Fruit fly (Drosophila melanogaster): ENCODE measurements around the gene CG44362.

CG44362 gene

DNA sequence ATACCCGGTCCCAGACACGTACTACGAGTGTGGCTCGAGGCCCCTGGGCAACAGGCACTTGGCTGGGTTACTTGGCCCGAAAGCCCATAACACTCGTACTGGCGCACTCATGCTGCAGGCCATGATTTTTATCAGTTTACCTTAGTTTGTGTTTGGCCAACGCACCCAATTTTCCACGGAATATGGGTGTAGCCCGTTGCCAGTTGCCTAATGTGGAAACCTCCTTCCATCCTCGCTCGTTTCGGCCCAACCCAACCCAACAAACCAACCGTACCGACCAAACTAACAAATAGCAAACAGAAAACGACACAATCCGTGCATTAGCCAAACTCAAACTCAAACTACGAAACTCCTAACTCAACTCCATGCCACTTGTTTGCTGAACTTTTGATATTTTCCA is 3.5 kb upstream of the CG44362 start:
- TF ChIP-seq Pif1A (GFP tag; optimal IDR thresholded peaks at IDR 0.05) (no peak), CG4496 (GFP tag; IDR thresholded peaks at IDR 0.05) (peak; percentile 32; the same call in 1 of the 3 replicates)

DNA sequence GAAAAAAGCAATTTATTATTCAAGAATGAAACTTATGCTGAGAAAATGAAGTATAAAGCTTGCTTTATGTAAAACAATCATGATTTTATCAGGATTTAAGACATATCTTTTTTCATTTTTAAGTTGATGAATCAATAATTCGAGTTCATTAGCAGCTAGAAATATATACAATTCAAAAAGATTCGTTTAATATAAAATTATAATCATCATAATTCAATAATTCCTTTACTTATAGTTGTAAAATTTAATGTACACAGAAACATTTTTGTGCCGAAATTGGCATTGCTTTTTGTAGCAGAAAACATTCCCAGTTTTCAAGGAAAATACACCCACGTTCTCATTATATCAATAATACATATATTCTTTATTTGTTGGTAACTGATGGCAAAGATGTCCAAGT is 3.0 kb upstream of the CG44362 start, which contains the start of gene CG11726:
Gene CG11726, plus strand, starts transcription at position 301 of the 400 bp plus-strand sequence.
- TF ChIP-seq EcR (GFP tag; optimal IDR thresholded peaks at IDR 0.05) (no peak), CG32121 (GFP tag; IDR thresholded peaks at IDR 0.05) (no peak), CG10348 (GFP tag; IDR thresholded peaks at IDR 0.05) (no peak), rn (GFP tag; IDR thresholded peaks at IDR 0.05) (no peak), Pif1A (GFP tag; optimal IDR thresholded peaks at IDR 0.05) (no peak), CG8159 (tag; optimal IDR thresholded peaks at IDR 0.05) (no peak), CG12605 (GFP tag; IDR thresholded peaks at IDR 0.05) (no peak), CG4496 (GFP tag; IDR thresholded peaks at IDR 0.05) (no peak), CG8301 (tag; optimal IDR thresholded peaks at IDR 0.05) (no peak)

dm6 chr3L:11398484-11399088 is 1.2 kb downstream of the CG44362 start:
- TF ChIP-seq CG34367 (tag; optimal IDR thresholded peaks at IDR 0.05): no peak
- no peak for TF ChIP-seq CG8301 (tag; optimal IDR thresholded peaks at IDR 0.05)
- no peak for TF ChIP-seq Pif1B (GFP tag; optimal IDR thresholded peaks at IDR 0.05)
- no peak for TF ChIP-seq CG13204 (GFP tag; optimal IDR thresholded peaks at IDR 0.05)
- peak; percentile 43 for TF ChIP-seq CG15710 (tag; optimal IDR thresholded peaks at IDR 0.05)
- TF ChIP-seq Pif1A (GFP tag; optimal IDR thresholded peaks at IDR 0.05): no peak
- TF ChIP-seq gl (tag; optimal IDR thresholded peaks at IDR 0.05): no peak
- TF ChIP-seq Snoo (tag; optimal IDR thresholded peaks at IDR 0.05): no peak
- no peak for TF ChIP-seq D1 (tag; optimal IDR thresholded peaks at IDR 0.05)
- peak; percentile 24 for TF ChIP-seq CG14655 (GFP tag; optimal IDR thresholded peaks at IDR 0.05)
- no peak for TF ChIP-seq CG4496 (GFP tag; IDR thresholded peaks at IDR 0.05)
- TF ChIP-seq CG17806 (tag; optimal IDR thresholded peaks at IDR 0.05): no peak
- no peak for TF ChIP-seq CG12605 (GFP tag; IDR thresholded peaks at IDR 0.05)
- no peak for TF ChIP-seq fd96Ca (GFP tag; IDR thresholded peaks at IDR 0.05)
- TF ChIP-seq CG32121 (GFP tag; IDR thresholded peaks at IDR 0.05): no peak
- no peak for TF ChIP-seq Ets98B (GFP tag; IDR thresholded peaks at IDR 0.05)
- no peak for TF ChIP-seq rn (GFP tag; IDR thresholded peaks at IDR 0.05)
- TF ChIP-seq CG8159 (tag; optimal IDR thresholded peaks at IDR 0.05): peak; percentile 52
- no peak for TF ChIP-seq EcR (GFP tag; optimal IDR thresholded peaks at IDR 0.05)
- no peak for TF ChIP-seq CG10348 (GFP tag; IDR thresholded peaks at IDR 0.05)
- TF ChIP-seq CG9948 (tag; optimal IDR thresholded peaks at IDR 0.05): peak; percentile 38

DNA sequence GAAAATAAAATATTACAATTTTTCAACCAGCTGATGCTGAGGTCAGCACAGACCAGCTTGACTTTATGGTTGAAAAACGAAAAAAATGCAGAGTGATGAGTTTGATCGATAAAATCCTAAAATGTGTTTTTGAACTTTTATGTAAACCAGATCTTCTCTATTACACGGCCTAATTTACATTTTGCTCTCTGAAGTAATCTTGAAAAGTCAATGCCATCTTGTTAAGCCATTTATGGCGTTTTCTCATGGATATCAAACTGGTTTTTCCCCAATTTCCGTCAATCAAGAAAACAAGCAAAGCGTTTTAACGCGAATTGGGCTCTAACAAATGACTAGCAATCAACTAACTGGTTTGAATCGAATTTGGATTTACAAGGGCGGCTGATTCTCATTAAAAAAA is 2.1 kb downstream of the CG44362 start:
- TF ChIP-seq CG14655 (GFP tag; optimal IDR thresholded peaks at IDR 0.05) (no peak), CG15710 (tag; optimal IDR thresholded peaks at IDR 0.05) (no peak), CG17806 (tag; optimal IDR thresholded peaks at IDR 0.05) (no peak), CG8159 (tag; optimal IDR thresholded peaks at IDR 0.05) (no peak), CG8301 (tag; optimal IDR thresholded peaks at IDR 0.05) (no peak), CG10348 (GFP tag; IDR thresholded peaks at IDR 0.05) (no peak), rn (GFP tag; IDR thresholded peaks at IDR 0.05) (no peak), Snoo (tag; optimal IDR thresholded peaks at IDR 0.05) (no peak), gl (tag; optimal IDR thresholded peaks at IDR 0.05) (no peak), D1 (tag; optimal IDR thresholded peaks at IDR 0.05) (no peak), fd96Ca (GFP tag; IDR thresholded peaks at IDR 0.05) (no peak)

- TF ChIP-seq gl (tag; optimal IDR thresholded peaks at IDR 0.05) (no peak), CG4496 (GFP tag; IDR thresholded peaks at IDR 0.05) (0 out of 3 replicates have a peak, but pooled peaks have one; percentile 41)
Measured at dm6 chr3L:11400262-11400661, 2.9 kb downstream of the CG44362 start.

- TF ChIP-seq CG8301 (tag; optimal IDR thresholded peaks at IDR 0.05) (no peak), Snoo (tag; optimal IDR thresholded peaks at IDR 0.05) (no peak), CG9948 (tag; optimal IDR thresholded peaks at IDR 0.05) (no peak), CG8159 (tag; optimal IDR thresholded peaks at IDR 0.05) (peak; percentile 19), CG32121 (GFP tag; IDR thresholded peaks at IDR 0.05) (no peak)
Measured at dm6 chr3L:11400673-11401186, 3.4 kb downstream of the CG44362 start.

DNA sequence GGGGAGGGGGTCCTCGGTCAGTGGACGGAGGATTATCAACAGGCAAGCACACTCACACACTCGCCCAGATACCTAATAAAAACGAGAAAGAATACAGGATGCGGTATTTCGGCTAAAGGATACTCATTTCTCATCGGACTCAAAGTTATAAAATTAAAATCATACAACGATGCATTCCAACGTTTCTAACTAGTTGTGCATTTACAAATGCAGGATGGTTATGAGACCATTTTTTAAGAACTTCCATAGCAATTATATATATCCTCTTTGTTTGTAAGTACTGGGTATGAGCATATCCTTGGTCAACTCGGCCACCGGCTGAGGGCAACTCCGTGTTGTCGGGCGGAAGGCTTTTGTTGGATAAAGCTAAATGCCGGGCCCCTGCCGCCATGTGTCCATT is 5.0 kb downstream of the CG44362 start:
- TF ChIP-seq CG14655 (GFP tag; optimal IDR thresholded peaks at IDR 0.05): no peak
- no peak for TF ChIP-seq Pif1A (GFP tag; optimal IDR thresholded peaks at IDR 0.05)
- no peak for TF ChIP-seq CG12605 (GFP tag; IDR thresholded peaks at IDR 0.05)
- peak; percentile 14 for TF ChIP-seq CG8159 (tag; optimal IDR thresholded peaks at IDR 0.05)

- TF ChIP-seq CG12605 (GFP tag; IDR thresholded peaks at IDR 0.05) (no peak), D1 (tag; optimal IDR thresholded peaks at IDR 0.05) (no peak), CG10348 (GFP tag; IDR thresholded peaks at IDR 0.05) (no peak), rn (GFP tag; IDR thresholded peaks at IDR 0.05) (no peak), CG15710 (tag; optimal IDR thresholded peaks at IDR 0.05) (peak; percentile 8), CG8159 (tag; optimal IDR thresholded peaks at IDR 0.05) (peak; percentile 35), gl (tag; optimal IDR thresholded peaks at IDR 0.05) (no peak), CG4496 (GFP tag; IDR thresholded peaks at IDR 0.05) (no peak), EcR (GFP tag; optimal IDR thresholded peaks at IDR 0.05) (no peak), CG13204 (GFP tag; optimal IDR thresholded peaks at IDR 0.05) (no peak), Pif1A (GFP tag; optimal IDR thresholded peaks at IDR 0.05) (no peak), CG8301 (tag; optimal IDR thresholded peaks at IDR 0.05) (no peak), CG14655 (GFP tag; optimal IDR thresholded peaks at IDR 0.05) (no peak), Snoo (tag; optimal IDR thresholded peaks at IDR 0.05) (peak; percentile 33), CG34367 (tag; optimal IDR thresholded peaks at IDR 0.05) (peak; percentile 1), fd96Ca (GFP tag; IDR thresholded peaks at IDR 0.05) (no peak), Pif1B (GFP tag; optimal IDR thresholded peaks at IDR 0.05) (no peak), Ets98B (GFP tag; IDR thresholded peaks at IDR 0.05) (no peak), CG9948 (tag; optimal IDR thresholded peaks at IDR 0.05) (no peak), CG32121 (GFP tag; IDR thresholded peaks at IDR 0.05) (no peak), CG17806 (tag; optimal IDR thresholded peaks at IDR 0.05) (no peak)
Measured at dm6 chr3L:11403542-11403941, 6.2 kb downstream of the CG44362 start.
